Worm (Caenorhabditis elegans): Measurements from ENCODE around the gene srw-15.

DNA sequence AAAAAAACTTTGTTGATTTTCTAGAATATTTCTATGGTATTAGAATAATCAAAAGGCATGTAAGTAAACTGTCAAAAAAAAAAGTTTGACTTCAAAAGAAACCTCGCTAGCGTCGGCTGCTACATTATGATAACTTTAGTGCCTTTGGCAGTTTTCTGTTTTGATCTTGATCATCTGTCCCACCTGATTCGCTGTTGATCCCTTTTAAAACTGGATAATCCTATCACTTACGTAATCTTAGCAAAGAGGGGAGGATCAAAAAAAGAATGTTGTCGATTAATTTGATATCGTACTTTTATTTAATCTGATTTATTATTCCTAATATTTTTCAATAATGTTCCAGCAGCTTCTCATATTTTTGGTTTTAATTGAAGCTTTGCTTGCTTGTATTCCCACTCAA, 29.6 kb downstream of the srw-15 start, which contains the start of gene M01B2.8:
- TF ChIP-seq lim-6 (tag; optimal IDR thresholded peaks at IDR 0.05) = no peak
- no peak for TF ChIP-seq pha-2 (tag; optimal IDR thresholded peaks at IDR 0.05)
- no peak for TF ChIP-seq sox-4 (tag; optimal IDR thresholded peaks at IDR 0.05)
- TF ChIP-seq pag-3 (tag; optimal IDR thresholded peaks at IDR 0.05; ENCODE audit: borderline replicate concordance) = no peak
- no peak for TF ChIP-seq nhr-11 (tag; optimal IDR thresholded peaks at IDR 0.05)
- TF ChIP-seq dve-1 (tag; optimal IDR thresholded peaks at IDR 0.05) = no peak
- TF ChIP-seq ceh-30 (tag; optimal IDR thresholded peaks at IDR 0.05) = no peak
- TF ChIP-seq ama-1 (optimal IDR thresholded peaks at IDR 0.05) = no peak
- no peak for TF ChIP-seq ref-2 (tag; optimal IDR thresholded peaks at IDR 0.05)
- TF ChIP-seq tbx-2 (tag; optimal IDR thresholded peaks at IDR 0.05) = no peak
- TF ChIP-seq ztf-16 (tag; optimal IDR thresholded peaks at IDR 0.05) = no peak
- no peak for TF ChIP-seq C38D4.7 (GFP tag; optimal IDR thresholded peaks at IDR 0.05)
- TF ChIP-seq nfya-1 (tag; optimal IDR thresholded peaks at IDR 0.05) = no peak
